Fruit fly (Drosophila melanogaster): ENCODE measurements around the gene RpS27.

dm6 chr3R:25232271-25232989, 14.9 kb downstream of the RpS27 start, which contains the start of gene Cad96Cb:
- TF ChIP-seq CG12236 (GFP tag; optimal IDR thresholded peaks at IDR 0.05) (peak; percentile 83), bcd (GFP tag; optimal IDR thresholded peaks at IDR 0.05) (peak; percentile 84), CG13424 (tag; optimal IDR thresholded peaks at IDR 0.05) (peak; percentile 86), CG11247 (GFP tag; IDR thresholded peaks at IDR 0.05) (peak; percentile 30; the same call in 1 of the 2 replicates), Bdp1 (GFP tag; optimal IDR thresholded peaks at IDR 0.05) (peak; percentile 58), dm (GFP tag; optimal IDR thresholded peaks at IDR 0.05) (peak; percentile 68), CG16813 (GFP tag; IDR thresholded peaks at IDR 0.05; ENCODE audit: partially characterized antibody) (no peak), Fer1 (GFP tag; optimal IDR thresholded peaks at IDR 0.05) (no peak), D19B (GFP tag; optimal IDR thresholded peaks at IDR 0.05) (peak; percentile 31), Dll (GFP tag; IDR thresholded peaks at IDR 0.05; ENCODE audit: partially characterized antibody) (0 out of 4 replicates have a peak, but pooled peaks have one; percentile 21), NC2α (GFP tag; optimal IDR thresholded peaks at IDR 0.05) (peak; percentile 62), ewg (GFP tag; optimal IDR thresholded peaks at IDR 0.05) (peak; percentile 75)

Measured in whole organism, embryonic.